Worm (Caenorhabditis elegans): ENCODE results near the gene ZK512.4.

- TF ChIP-seq ceh-90 (tag; optimal IDR thresholded peaks at IDR 0.05) (no peak), fkh-10 (GFP tag; optimal IDR thresholded peaks at IDR 0.05) (no peak), nhr-77 (tag; optimal IDR thresholded peaks at IDR 0.05) (no peak), ama-1 (optimal IDR thresholded peaks at IDR 0.05) (no peak), mep-1 (tag; optimal IDR thresholded peaks at IDR 0.05) (no peak), ceh-82 (tag; optimal IDR thresholded peaks at IDR 0.05) (no peak), nhr-84 (tag; optimal IDR thresholded peaks at IDR 0.05) (no peak), nhr-20 (tag; optimal IDR thresholded peaks at IDR 0.05) (no peak), lin-15B (tag; optimal IDR thresholded peaks at IDR 0.05) (no peak)
Measured at ce11 chrIII:9109172-9109571, 36.0 kb upstream of the ZK512.4 start, which contains the start of gene cya-1.
